Worm (Caenorhabditis elegans) whole organism, early embryonic: Measurements from ENCODE around the gene T10B9.9.

Experiments used
- B0310.2 ChIP-seq: sonication (generic microtip); optimal IDR thresholded peaks from 2 replicates; lab custom pipeline; 2016; ENCODE audit warnings: mild to moderate bottlenecking, missing genetic modification characterization, missing compliant biosample characterization
- F13C5.2 ChIP-seq: sonication (generic microtip); optimal IDR thresholded peaks from 2 replicates; lab custom pipeline; 2017; ENCODE audit warnings: mild to moderate bottlenecking, missing genetic modification characterization, inconsistent platforms, missing compliant biosample characterization
- aly-1 ChIP-seq: sonication (generic microtip); optimal IDR thresholded peaks from 2 replicates; lab custom pipeline; 2016; ENCODE audit warnings: missing genetic modification characterization, missing compliant biosample characterization
- ama-1 ChIP-seq: fragments of 150-350 bp; optimal IDR thresholded peaks from 2 replicates; lab custom pipeline; 2014
- ceh-13 ChIP-seq: fragments of 200-800 bp; sonication (Bioruptor generic); optimal IDR thresholded peaks from 2 replicates; lab custom pipeline; 2018; ENCODE audit warnings: mild to moderate bottlenecking, missing genetic modification characterization, missing compliant biosample characterization
- ceh-36 ChIP-seq: sonication (generic microtip); optimal IDR thresholded peaks from 2 replicates; lab custom pipeline; 2016; ENCODE audit warnings: missing genetic modification characterization, inconsistent platforms, missing compliant biosample characterization
- ets-7 ChIP-seq: sonication (generic microtip); optimal IDR thresholded peaks from 2 replicates; lab custom pipeline; 2016; ENCODE audit warnings: missing genotype, missing genetic modification characterization, missing compliant biosample characterization
- flt-1 ChIP-seq: fragments of 200-800 bp; sonication (Bioruptor generic); IDR thresholded peaks from 2 replicates; pipeline ENCODE4 v1.3.6; 2022; ENCODE audit warnings: missing genetic modification characterization, missing compliant biosample characterization
- hmbx-1 ChIP-seq: sonication (generic microtip); optimal IDR thresholded peaks from 2 replicates; lab custom pipeline; 2016; ENCODE audit warnings: mild to moderate bottlenecking, missing genetic modification characterization, missing compliant biosample characterization
- hmg-4 ChIP-seq: fragments of 200-800 bp; sonication (Bioruptor generic); optimal IDR thresholded peaks from 2 replicates; lab custom pipeline; 2018; ENCODE audit warnings: mild to moderate bottlenecking, missing genetic modification characterization, missing compliant biosample characterization
- hnd-1 ChIP-seq: sonication (generic microtip); optimal IDR thresholded peaks from 2 replicates; lab custom pipeline; 2016; ENCODE audit warnings: missing genetic modification characterization, missing compliant biosample characterization
- pes-1 ChIP-seq: fragments of 200-800 bp; sonication (Bioruptor generic); IDR thresholded peaks from 2 replicates; pipeline ENCODE4 v1.3.6; 2022; ENCODE audit warnings: missing genetic modification reagents, missing genetic modification characterization, missing compliant biosample characterization
- scrt-1 ChIP-seq: fragments of 200-800 bp; sonication (Bioruptor generic); IDR thresholded peaks from 2 replicates; pipeline ENCODE4 v1.3.6; 2022; ENCODE audit warnings: missing genetic modification characterization, missing compliant biosample characterization
- sea-1 ChIP-seq: fragments of 200-800 bp; sonication (Bioruptor generic); conservative IDR thresholded peaks from 2 replicates; pipeline ENCODE4 v1.3.6; 2022; ENCODE audit warnings: missing genetic modification characterization, missing compliant biosample characterization
- tbx-11 ChIP-seq: fragments of 200-800 bp; sonication (Bioruptor generic); IDR thresholded peaks from 2 replicates; pipeline ENCODE4 v1.3.6; 2022; ENCODE audit warnings: missing genetic modification characterization, missing compliant biosample characterization
- tbx-37 ChIP-seq: fragments of 200-800 bp; sonication (Bioruptor generic); conservative IDR thresholded peaks from 2 replicates; pipeline ENCODE4 v1.3.6; 2022; ENCODE audit warnings: missing genetic modification reagents, missing genetic modification characterization, missing compliant biosample characterization
- tra-4 ChIP-seq: sonication (generic microtip); optimal IDR thresholded peaks from 2 replicates; lab custom pipeline; 2017; ENCODE audit warnings: missing genetic modification characterization, missing compliant biosample characterization

Gene T10B9.9

ce11 chrII:9769797-9770520 is 5.7 kb downstream of the T10B9.9 start, which contains the start of gene aqp-10:
TSS of gene aqp-10 (minus strand) at chrII:9769847.
- TF ChIP-seq ets-7 (tag; lab: Kevin White, UChicago) (no peak), ama-1 (lab: Kevin White, UChicago) (no peak), B0310.2 (no peak), tra-4 (tag; lab: Kevin White, UChicago) (no peak), flt-1 (no peak), aly-1 (tag; lab: Kevin White, UChicago) (no peak), hnd-1 (tag; lab: Kevin White, UChicago) (no peak), sea-1 (no peak), hmg-4 (no peak), pes-1 (no peak), ceh-13 (GFP tag; lab: Kevin White, UChicago) (no peak), tbx-11 (GFP tag; lab: Robert Waterston, UW) (no peak), hmbx-1 (tag; lab: Kevin White, UChicago) (no peak), ceh-36 (tag; lab: Kevin White, UChicago) (no peak), F13C5.2 (no peak), tbx-37 (GFP tag; lab: Robert Waterston, UW) (no peak), scrt-1 (GFP tag; lab: Robert Waterston, UW) (no peak)

ce11 chrII:9764696-9765095 is 11.0 kb downstream of the T10B9.9 start:
- no peak for TF ChIP-seq tra-4 (tag; lab: Kevin White, UChicago)
- no peak for TF ChIP-seq scrt-1 (GFP tag; lab: Robert Waterston, UW)
- TF ChIP-seq ama-1 (lab: Kevin White, UChicago): no peak
- TF ChIP-seq hnd-1 (tag; lab: Kevin White, UChicago): no peak
- TF ChIP-seq pes-1: no peak
- TF ChIP-seq B0310.2: no peak
- TF ChIP-seq aly-1 (tag; lab: Kevin White, UChicago): no peak
- no peak for TF ChIP-seq tbx-37 (GFP tag; lab: Robert Waterston, UW)
- no peak for TF ChIP-seq hmg-4
- TF ChIP-seq hmbx-1 (tag; lab: Kevin White, UChicago): no peak
- no peak for TF ChIP-seq ets-7 (tag; lab: Kevin White, UChicago)
- no peak for TF ChIP-seq ceh-36 (tag; lab: Kevin White, UChicago)
- no peak for TF ChIP-seq tbx-11 (GFP tag; lab: Robert Waterston, UW)
- TF ChIP-seq ceh-13 (GFP tag; lab: Kevin White, UChicago): no peak

ce11 chrII:9759382-9759781 is 16.3 kb downstream of the T10B9.9 start:
- TF ChIP-seq flt-1 (no peak), sea-1 (no peak), B0310.2 (no peak), ceh-36 (tag; lab: Kevin White, UChicago) (no peak), pes-1 (no peak), ets-7 (tag; lab: Kevin White, UChicago) (no peak), aly-1 (tag; lab: Kevin White, UChicago) (no peak), F13C5.2 (no peak), ceh-13 (GFP tag; lab: Kevin White, UChicago) (no peak), ama-1 (lab: Kevin White, UChicago) (no peak), tbx-11 (GFP tag; lab: Robert Waterston, UW) (no peak), tbx-37 (GFP tag; lab: Robert Waterston, UW) (no peak), hnd-1 (tag; lab: Kevin White, UChicago) (no peak), tra-4 (tag; lab: Kevin White, UChicago) (no peak), scrt-1 (GFP tag; lab: Robert Waterston, UW) (no peak), hmbx-1 (tag; lab: Kevin White, UChicago) (no peak)

ce11 chrII:9757651-9758282 is 17.9 kb downstream of the T10B9.9 start, which contains the start of gene shk-1:
TSS of gene shk-1 (plus strand) at chrII:9758232.
- TF ChIP-seq hmbx-1 (tag; lab: Kevin White, UChicago): no peak
- TF ChIP-seq ama-1 (lab: Kevin White, UChicago): no peak
- TF ChIP-seq tbx-37 (GFP tag; lab: Robert Waterston, UW): no peak
- TF ChIP-seq hnd-1 (tag; lab: Kevin White, UChicago): no peak
- TF ChIP-seq ceh-13 (GFP tag; lab: Kevin White, UChicago): no peak
- no peak for TF ChIP-seq tbx-11 (GFP tag; lab: Robert Waterston, UW)
- no peak for TF ChIP-seq tra-4 (tag; lab: Kevin White, UChicago)
- TF ChIP-seq B0310.2: no peak
- TF ChIP-seq ceh-36 (tag; lab: Kevin White, UChicago): no peak

ce11 chrII:9755425-9755824 is 20.3 kb downstream of the T10B9.9 start:
- no peak for TF ChIP-seq hmbx-1 (tag; lab: Kevin White, UChicago)
- TF ChIP-seq flt-1: no peak
- TF ChIP-seq ceh-13 (GFP tag; lab: Kevin White, UChicago): no peak
- TF ChIP-seq B0310.2: no peak
- no peak for TF ChIP-seq aly-1 (tag; lab: Kevin White, UChicago)
- TF ChIP-seq tbx-37 (GFP tag; lab: Robert Waterston, UW): no peak
- no peak for TF ChIP-seq scrt-1 (GFP tag; lab: Robert Waterston, UW)
- TF ChIP-seq ceh-36 (tag; lab: Kevin White, UChicago): no peak
- no peak for TF ChIP-seq hnd-1 (tag; lab: Kevin White, UChicago)
- no peak for TF ChIP-seq hmg-4
- TF ChIP-seq tbx-11 (GFP tag; lab: Robert Waterston, UW): no peak
- no peak for TF ChIP-seq F13C5.2
- no peak for TF ChIP-seq sea-1
- TF ChIP-seq ama-1 (lab: Kevin White, UChicago): no peak
- no peak for TF ChIP-seq pes-1
- no peak for TF ChIP-seq tra-4 (tag; lab: Kevin White, UChicago)
- TF ChIP-seq ets-7 (tag; lab: Kevin White, UChicago): no peak

- TF ChIP-seq ets-7 (tag; lab: Kevin White, UChicago): no peak
- TF ChIP-seq ceh-36 (tag; lab: Kevin White, UChicago): no peak
- TF ChIP-seq tbx-11 (GFP tag; lab: Robert Waterston, UW): no peak
- no peak for TF ChIP-seq pes-1
- TF ChIP-seq flt-1: no peak
- no peak for TF ChIP-seq aly-1 (tag; lab: Kevin White, UChicago)
- no peak for TF ChIP-seq tra-4 (tag; lab: Kevin White, UChicago)
- TF ChIP-seq scrt-1 (GFP tag; lab: Robert Waterston, UW): no peak
- TF ChIP-seq F13C5.2: no peak
- TF ChIP-seq ceh-13 (GFP tag; lab: Kevin White, UChicago): no peak
- TF ChIP-seq hnd-1 (tag; lab: Kevin White, UChicago): no peak
- no peak for TF ChIP-seq hmbx-1 (tag; lab: Kevin White, UChicago)
- TF ChIP-seq B0310.2: no peak
- TF ChIP-seq sea-1: no peak
- TF ChIP-seq tbx-37 (GFP tag; lab: Robert Waterston, UW): no peak
These were observed 22.0 kb downstream of the T10B9.9 start, which contains the start of gene ZK1321.1 for ce11 chrII:9753730-9754129. TSS of gene ZK1321.1 (plus strand) at chrII:9754030.
